Worm (Caenorhabditis elegans): ENCODE measurements around the gene mig-32.
A peak's percentile ranks its signal among the peaks of the same experiment; 100 is the strongest.

The mig-32 gene

DNA sequence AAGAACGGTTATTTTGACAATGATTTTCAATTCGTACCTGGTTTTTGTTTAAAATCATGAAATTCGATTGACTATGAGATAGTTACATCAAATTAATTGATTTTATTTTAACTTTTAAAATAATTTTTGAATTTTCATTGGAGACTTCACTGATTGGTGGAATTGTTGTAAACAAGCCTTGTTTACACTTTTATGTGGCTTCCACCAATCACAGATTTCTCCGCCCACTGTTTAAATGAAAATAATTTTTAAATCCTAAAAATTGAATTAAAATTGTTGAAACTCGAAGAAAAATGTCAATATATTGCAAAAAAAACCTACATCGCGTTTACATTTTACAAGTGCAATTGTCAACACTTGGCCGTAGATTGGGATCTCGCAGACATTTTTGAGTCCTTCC is 28.5 kb upstream of the mig-32 start:
- TF ChIP-seq T26A5.8 (tag; optimal IDR thresholded peaks at IDR 0.05) (no peak), F22D6.2 (tag; optimal IDR thresholded peaks at IDR 0.05) (no peak), lsy-27 (tag; optimal IDR thresholded peaks at IDR 0.05; ENCODE audit: borderline replicate concordance, insufficient read depth) (no peak), F57C9.4 (tag; optimal IDR thresholded peaks at IDR 0.05) (no peak), tbx-9 (tag; optimal IDR thresholded peaks at IDR 0.05; ENCODE audit: borderline replicate concordance) (no peak), cebp-1 (GFP tag; IDR thresholded peaks at IDR 0.05) (no peak), cebp-1 (tag; optimal IDR thresholded peaks at IDR 0.05) (no peak), nhr-90 (tag; optimal IDR thresholded peaks at IDR 0.05) (no peak), rpc-1 (optimal IDR thresholded peaks at IDR 0.05) (no peak), rpc-1 (tag; optimal IDR thresholded peaks at IDR 0.05) (no peak), ceh-100 (GFP tag; IDR thresholded peaks at IDR 0.05) (no peak), Y53G8AR.9 (GFP tag; conservative IDR thresholded peaks at IDR 0.05) (no peak), B0035.1 (tag; optimal IDR thresholded peaks at IDR 0.05) (no peak), F49E8.2 (tag; optimal IDR thresholded peaks at IDR 0.05; ENCODE audit: insufficient read depth) (no peak), unc-130 (GFP tag; optimal IDR thresholded peaks at IDR 0.05) (no peak), F52B5.7 (tag; optimal IDR thresholded peaks at IDR 0.05) (no peak), snpc-1.3 (tag; optimal IDR thresholded peaks at IDR 0.05; ENCODE audit: insufficient read depth) (no peak), lag-1 (GFP tag; IDR thresholded peaks at IDR 0.05) (no peak), hsf-1 (GFP tag; IDR thresholded peaks at IDR 0.05) (no peak)

DNA sequence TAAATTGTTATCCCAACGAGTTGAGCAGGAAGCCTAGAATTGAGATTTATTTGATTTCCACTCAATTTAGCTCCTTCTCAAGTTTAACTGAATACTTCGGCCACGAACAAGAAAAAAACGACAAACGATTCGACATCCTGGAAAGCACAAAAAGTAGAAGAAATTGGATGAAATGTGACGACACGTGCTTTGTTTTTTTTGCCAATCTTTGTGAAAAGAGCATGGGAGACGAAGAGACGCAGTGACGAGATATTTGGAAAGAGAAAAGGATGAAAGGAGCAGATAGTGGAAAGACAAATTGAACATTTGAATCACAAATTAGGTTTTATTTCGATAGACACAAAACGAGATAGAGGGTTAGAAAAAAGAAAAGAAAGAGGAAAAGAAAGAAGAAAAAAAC is 22.5 kb upstream of the mig-32 start:
- TF ChIP-seq cebp-2 (GFP tag; IDR thresholded peaks at IDR 0.05) = 0 out of 2 replicates have a peak, but pooled peaks have one; percentile 23
- peak; percentile 66 for TF ChIP-seq hmg-1.2 (GFP tag; IDR thresholded peaks at IDR 0.05)
- TF ChIP-seq snpc-3.4 (tag; optimal IDR thresholded peaks at IDR 0.05) = no peak
- no peak for TF ChIP-seq attf-5 (GFP tag; optimal IDR thresholded peaks at IDR 0.05)
- TF ChIP-seq lin-54 (GFP tag; optimal IDR thresholded peaks at IDR 0.05) = no peak
- TF ChIP-seq Y79H2A.3 (GFP tag; conservative IDR thresholded peaks at IDR 0.05) = no peak
- TF ChIP-seq ceh-40 (GFP tag; IDR thresholded peaks at IDR 0.05) = no peak
- no peak for TF ChIP-seq F39B2.1 (GFP tag; IDR thresholded peaks at IDR 0.05)
- no peak for TF ChIP-seq T07F8.4 (tag; optimal IDR thresholded peaks at IDR 0.05)
- TF ChIP-seq hrde-1 (tag; optimal IDR thresholded peaks at IDR 0.05; ENCODE audit: borderline replicate concordance) = no peak
- TF ChIP-seq sdz-38 (tag; optimal IDR thresholded peaks at IDR 0.05) = no peak
- TF ChIP-seq zim-3 (tag; optimal IDR thresholded peaks at IDR 0.05) = no peak
- TF ChIP-seq Y95B8A.8 (GFP tag; IDR thresholded peaks at IDR 0.05) = no peak
- TF ChIP-seq tlf-1 (GFP tag; optimal IDR thresholded peaks at IDR 0.05) = no peak

DNA sequence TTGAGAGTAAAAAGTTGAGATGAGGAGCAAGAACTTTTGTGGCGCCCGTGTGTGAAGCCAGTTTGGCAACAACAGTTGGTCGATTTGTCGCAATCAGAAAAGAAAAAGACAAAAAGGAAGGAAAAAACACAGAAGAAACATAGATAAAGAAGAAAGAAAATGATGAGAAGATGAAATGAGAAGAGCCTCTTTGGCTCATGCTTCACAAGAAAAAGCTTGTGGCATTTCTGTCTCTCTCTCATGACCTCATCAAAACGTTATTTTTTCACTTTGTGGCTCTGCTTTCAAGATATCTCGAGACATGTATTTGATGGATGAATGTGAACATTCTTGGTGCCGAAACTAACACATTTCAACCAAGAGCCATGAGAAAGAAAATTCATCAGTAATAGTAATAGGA is 21.0 kb upstream of the mig-32 start:
- TF ChIP-seq lag-1 (GFP tag; IDR thresholded peaks at IDR 0.05) (no peak), bed-1 (GFP tag; IDR thresholded peaks at IDR 0.05) (no peak), rec-8 (tag; optimal IDR thresholded peaks at IDR 0.05) (no peak), nhr-80 (tag; optimal IDR thresholded peaks at IDR 0.05) (no peak), mxl-1 (tag; optimal IDR thresholded peaks at IDR 0.05) (no peak), xnd-1 (tag; optimal IDR thresholded peaks at IDR 0.05) (no peak), ceh-79 (tag; optimal IDR thresholded peaks at IDR 0.05) (no peak), F33H1.4 (GFP tag; IDR thresholded peaks at IDR 0.05) (no peak), lsy-27 (tag; optimal IDR thresholded peaks at IDR 0.05; ENCODE audit: borderline replicate concordance, insufficient read depth) (no peak), ekl-4 (GFP tag; IDR thresholded peaks at IDR 0.05) (no peak)
